Worm (Caenorhabditis elegans) whole organism, L4/young adult: ENCODE measurements around the gene ZK1321.1.

Experiments
- dao-5 ChIP-seq: sonication (generic microtip); optimal IDR thresholded peaks from 2 replicates; lab custom pipeline; 2016; ENCODE audit warnings: missing genotype, missing genetic modification characterization, moderate library complexity, missing compliant biosample characterization
- him-1 ChIP-seq: sonication (generic microtip); optimal IDR thresholded peaks from 2 replicates; lab custom pipeline; 2016; ENCODE audit warnings: missing genotype, missing genetic modification reagents, missing genetic modification characterization, missing compliant biosample characterization

DNA sequence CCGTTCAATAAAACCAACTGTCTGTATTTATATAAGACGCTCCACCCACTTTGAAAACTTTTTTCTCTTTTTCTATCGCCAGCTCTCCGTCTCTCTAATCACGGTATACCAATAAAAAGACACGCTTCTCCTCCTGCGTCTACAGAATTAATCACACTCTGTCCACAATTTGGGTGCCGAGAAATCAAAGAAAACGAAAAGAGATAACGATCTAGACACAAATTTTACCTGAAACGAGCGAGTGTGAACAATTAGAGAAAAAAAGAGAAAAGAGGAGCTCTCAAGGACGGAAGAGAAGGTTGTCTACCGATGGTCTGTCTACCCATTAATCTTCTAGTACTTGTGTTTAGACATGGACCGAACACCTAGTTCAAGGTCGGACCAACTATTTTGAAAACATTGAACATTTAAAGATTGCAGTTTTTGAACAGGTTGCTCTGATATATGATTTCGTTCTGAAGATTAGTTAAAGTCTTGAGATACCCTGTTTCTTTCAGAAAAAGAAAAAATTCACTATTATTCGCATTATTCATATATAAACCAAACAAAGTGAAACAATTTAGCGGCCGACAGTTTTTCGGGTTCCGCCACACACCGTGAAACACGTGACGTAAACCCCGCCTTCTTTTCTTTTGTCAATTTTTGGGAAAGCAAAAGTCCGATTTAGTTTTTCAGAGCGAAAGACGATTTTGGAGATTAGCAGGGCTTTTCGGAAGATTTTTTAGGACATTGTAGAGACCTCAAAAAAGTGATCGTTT lies 33.7 kb downstream of the ZK1321.1 start, which contains the start of gene cyp-13A2:
- TF ChIP-seq dao-5 (tag; lab: Kevin White, UChicago) (no peak), him-1 (tag; lab: Kevin White, UChicago) (no peak)
